Worm (Caenorhabditis elegans) whole organism, L4/young adult: ENCODE results near the gene srh-222.

Experiments used
- dao-5 ChIP-seq: sonication (generic microtip); optimal IDR thresholded peaks from 2 replicates; lab custom pipeline; 2016; ENCODE audit warnings: missing genotype, missing genetic modification characterization, moderate library complexity, missing compliant biosample characterization
- him-1 ChIP-seq: sonication (generic microtip); optimal IDR thresholded peaks from 2 replicates; lab custom pipeline; 2016; ENCODE audit warnings: missing genotype, missing genetic modification reagents, missing genetic modification characterization, missing compliant biosample characterization

ce11 chrIV:3941658-3942328, 37.8 kb upstream of the srh-222 start, which contains the start of gene clec-174:
- TF ChIP-seq dao-5 (tag; lab: Kevin White, UChicago) (no peak), him-1 (no peak)
